Fruit fly (Drosophila melanogaster) whole organism, adult: ENCODE data around the gene Obp93a.
A peak's percentile ranks its signal among the peaks of the same experiment; 100 is the strongest.

ENCODE experiments used
- CG11617 ChIP-seq: fragments of 200-800 bp; sonication (Bioruptor generic); optimal IDR thresholded peaks from 2 replicates; lab custom pipeline; 2017; ENCODE audit warnings: mild to moderate bottlenecking, missing biosample characterization, missing genetic modification reagents, missing genetic modification characterization
- CG14711 ChIP-seq: fragments of 200-800 bp; sonication (Bioruptor generic); optimal IDR thresholded peaks from 2 replicates; lab custom pipeline; 2018; ENCODE audit warnings: missing biosample characterization, mild to moderate bottlenecking, missing genetic modification characterization, moderate library complexity
- CG33017 ChIP-seq: fragments of 200-800 bp; sonication (Bioruptor generic); optimal IDR thresholded peaks from 2 replicates; lab custom pipeline; 2018; ENCODE audit warnings: missing biosample characterization, mild to moderate bottlenecking, missing genetic modification characterization, moderate library complexity
- bab1 ChIP-seq: fragments of 200-800 bp; sonication (Bioruptor generic); optimal IDR thresholded peaks from 3 replicates; lab custom pipeline; 2019; ENCODE audit warnings: missing biosample characterization, mild to moderate bottlenecking, missing genetic modification characterization, moderate library complexity
- kay ChIP-seq: fragments of 200-800 bp; sonication (Bioruptor generic); peaks from one replicate; lab custom pipeline; 2016; ENCODE audit warnings: missing biosample characterization, missing genetic modification characterization, borderline replicate concordance
- ovo ChIP-seq: fragments of 200-800 bp; sonication (Bioruptor generic); optimal IDR thresholded peaks from 2 replicates; lab custom pipeline; 2016; ENCODE audit warnings: missing biosample characterization, missing genetic modification characterization

- TF ChIP-seq CG14711 (tag; lab: Kevin White, UChicago), result no peak
- TF ChIP-seq bab1 (GFP tag; lab: Kevin White, UChicago), result no peak
- TF ChIP-seq CG11617 (GFP tag; lab: Kevin White, UChicago), result peak; percentile 9
- TF ChIP-seq kay (GFP tag; lab: Kevin White, UChicago), result no peak
- TF ChIP-seq ovo (GFP tag; lab: Kevin White, UChicago), result no peak
- no peak for TF ChIP-seq CG33017 (tag; lab: Kevin White, UChicago)
These were observed 10.7 kb downstream of the Obp93a start, which contains the start of gene Bdbt for dm6 chr3R:21118784-21119183.
